Worm (Caenorhabditis elegans): ENCODE results near the gene Y39A1A.17.

- no peak for TF ChIP-seq dao-5 (tag; optimal IDR thresholded peaks at IDR 0.05)
- no peak for TF ChIP-seq W03F9.2 (tag; optimal IDR thresholded peaks at IDR 0.05)
- TF ChIP-seq him-1 (tag; optimal IDR thresholded peaks at IDR 0.05), result no peak
These were observed 32.5 kb downstream of the Y39A1A.17 start for ce11 chrIII:10658394-10658793.

Data from whole organism, L4/young adult.